Fruit fly (Drosophila melanogaster) whole organism, embryonic: ENCODE measurements around the gene mRpL51.

Source experiments
- CG11085 ChIP-seq: fragments of 200-800 bp; sonication (Bioruptor generic); IDR thresholded peaks from 2 replicates; pipeline ENCODE4 v1.3.6; 2022; ENCODE audit warnings: missing biosample characterization, missing genetic modification characterization
- CG11560 ChIP-seq: fragments of 200-800 bp; sonication (Bioruptor generic); IDR thresholded peaks from 3 replicates; pipeline ENCODE4 v1.3.6; 2022; ENCODE audit warnings: missing biosample characterization, missing genetic modification characterization
- CG13624 ChIP-seq: fragments of 200-800 bp; sonication (Bioruptor generic); optimal IDR thresholded peaks from 2 replicates; lab custom pipeline; 2016; ENCODE audit warnings: missing biosample characterization, missing genetic modification characterization
- CG14860 ChIP-seq: fragments of 200-800 bp; sonication (Bioruptor generic); IDR thresholded peaks from 3 replicates; pipeline ENCODE4 v1.3.6; 2022; ENCODE audit warnings: missing biosample characterization, missing genetic modification characterization; ENCODE audit not compliant: partially characterized antibody
- CG1529 ChIP-seq: fragments of 200-800 bp; sonication (Bioruptor generic); optimal IDR thresholded peaks from 3 replicates; lab custom pipeline; 2018; ENCODE audit warnings: missing biosample characterization, missing genetic modification characterization
- CG1792 ChIP-seq: fragments of 200-800 bp; sonication (Bioruptor generic); optimal IDR thresholded peaks from 2 replicates; lab custom pipeline; 2016; ENCODE audit warnings: missing biosample characterization, missing genetic modification characterization
- CG33213 ChIP-seq: fragments of 200-800 bp; sonication (Bioruptor generic); optimal IDR thresholded peaks from 3 replicates; lab custom pipeline; 2016; ENCODE audit warnings: missing biosample characterization, missing genetic modification characterization
- CG5245 ChIP-seq: fragments of 200-800 bp; sonication (Bioruptor generic); optimal IDR thresholded peaks from 3 replicates; lab custom pipeline; 2016; ENCODE audit warnings: missing biosample characterization, missing genetic modification characterization
- CG8290 ChIP-seq, 3 experiments: fragments of 200-800 bp; sonication (Bioruptor generic); optimal IDR thresholded peaks; 2 replicates each; lab custom pipeline; 2016 to 2019; ENCODE audit warnings: missing biosample characterization in 3 of 3, missing genetic modification characterization in 3 of 3, mild to moderate bottlenecking in 2 of 3, moderate library complexity in 1 of 3
- CG8765 ChIP-seq: fragments of 200-800 bp; sonication (Bioruptor generic); IDR thresholded peaks from 2 replicates; pipeline ENCODE4 v1.3.6; 2022; ENCODE audit warnings: missing biosample characterization, missing genetic modification characterization
- Doc3 ChIP-seq: fragments of 200-800 bp; sonication (Bioruptor generic); IDR thresholded peaks from 3 replicates; pipeline ENCODE4 v1.3.6; 2022; ENCODE audit warnings: missing biosample characterization, missing genetic modification characterization; ENCODE audit not compliant: partially characterized antibody
- Dp ChIP-seq: fragments of 200-800 bp; sonication (Bioruptor generic); optimal IDR thresholded peaks from 2 replicates; lab custom pipeline; 2018; ENCODE audit warnings: missing biosample characterization, mild to moderate bottlenecking, missing genetic modification characterization, moderate library complexity
- Elba2 ChIP-seq: fragments of 200-800 bp; sonication (Bioruptor generic); optimal IDR thresholded peaks from 3 replicates; lab custom pipeline; 2016; ENCODE audit warnings: missing biosample characterization, missing genetic modification characterization
- Gug ChIP-seq: fragments of 200-800 bp; sonication (Bioruptor generic); IDR thresholded peaks from 4 replicates; pipeline ENCODE4 v1.3.6; 2022; ENCODE audit warnings: missing biosample characterization, missing genetic modification characterization
- H15 ChIP-seq: fragments of 200-800 bp; sonication (Bioruptor generic); IDR thresholded peaks from 3 replicates; pipeline ENCODE4 v1.3.6; 2022; ENCODE audit warnings: missing biosample characterization, missing genetic modification characterization
- HHEX ChIP-seq: fragments of 200-800 bp; sonication (Bioruptor generic); optimal IDR thresholded peaks from 3 replicates; lab custom pipeline; 2017; ENCODE audit warnings: missing biosample characterization, mild to moderate bottlenecking, missing genetic modification characterization, missing genetic modification reagents
- Hand ChIP-seq: fragments of 200-800 bp; sonication (Bioruptor generic); optimal IDR thresholded peaks from 2 replicates; lab custom pipeline; 2017; ENCODE audit warnings: mild to moderate bottlenecking, missing biosample characterization, missing genetic modification reagents, missing genetic modification characterization
- NK7.1 ChIP-seq: fragments of 200-800 bp; sonication (Bioruptor generic); optimal IDR thresholded peaks from 3 replicates; lab custom pipeline; 2016; ENCODE audit warnings: missing biosample characterization, missing genetic modification characterization
- Opbp ChIP-seq: fragments of 200-800 bp; sonication (Bioruptor generic); IDR thresholded peaks from 3 replicates; pipeline ENCODE4 v1.3.6; 2022; ENCODE audit warnings: missing biosample characterization, missing genetic modification characterization; ENCODE audit not compliant: partially characterized antibody
- Xrp1 ChIP-seq: fragments of 200-800 bp; sonication (Bioruptor generic); IDR thresholded peaks from 2 replicates; pipeline ENCODE4 v1.3.6; 2022; ENCODE audit warnings: missing biosample characterization, missing genetic modification characterization
- aop ChIP-seq: fragments of 200-800 bp; sonication (Bioruptor generic); IDR thresholded peaks from 2 replicates; pipeline ENCODE4 v1.3.6; 2022; ENCODE audit warnings: missing biosample characterization, missing genetic modification characterization
- ash1 ChIP-seq: fragments of 200-800 bp; sonication (Bioruptor generic); optimal IDR thresholded peaks from 2 replicates; lab custom pipeline; 2018; ENCODE audit warnings: missing biosample characterization, mild to moderate bottlenecking, missing genetic modification characterization
- chif ChIP-seq, 2 experiments: fragments of 200-800 bp; sonication (Bioruptor generic); optimal IDR thresholded peaks; 3 replicates each; lab custom pipeline; 2016; ENCODE audit warnings: missing biosample characterization in 2 of 2, missing genetic modification characterization in 2 of 2
- exex ChIP-seq: fragments of 200-800 bp; sonication (Bioruptor generic); optimal IDR thresholded peaks from 4 replicates; lab custom pipeline; 2018; ENCODE audit warnings: missing biosample characterization, mild to moderate bottlenecking, missing genetic modification characterization, moderate library complexity
- fd102C ChIP-seq: fragments of 200-800 bp; sonication (Bioruptor generic); optimal IDR thresholded peaks from 2 replicates; lab custom pipeline; 2018; ENCODE audit warnings: missing biosample characterization, mild to moderate bottlenecking, missing genetic modification characterization, moderate library complexity
- hb ChIP-seq: fragments of 200-800 bp; sonication (Bioruptor generic); IDR thresholded peaks from 3 replicates; pipeline ENCODE4 v1.3.6; 2022; ENCODE audit warnings: missing biosample characterization, missing genetic modification characterization; ENCODE audit not compliant: partially characterized antibody
- hkb ChIP-seq, 2 experiments: fragments of 200-800 bp in 1 of 2; fragments of >200 bp in 1 of 2; sonication (Bioruptor generic) in 1 of 2; IDR thresholded peaks in 1 of 2; optimal IDR thresholded peaks in 1 of 2; 2 replicates each; pipeline versions ENCODE4 v1.3.6 to Lab custom; 2017 to 2022; ENCODE audit warnings: missing biosample characterization in 1 of 2, missing genetic modification characterization in 1 of 2
- lab ChIP-seq: fragments of 200-800 bp; sonication (Bioruptor generic); optimal IDR thresholded peaks from 3 replicates; lab custom pipeline; 2017; ENCODE audit warnings: missing biosample characterization, missing genetic modification characterization, mild to moderate bottlenecking, moderate library complexity, missing genetic modification reagents
- mam ChIP-seq: fragments of 200-800 bp; sonication (Bioruptor generic); optimal IDR thresholded peaks from 3 replicates; lab custom pipeline; 2016; ENCODE audit warnings: missing biosample characterization, missing genetic modification characterization
- p53 ChIP-seq: fragments of 200-800 bp; sonication (Bioruptor generic); optimal IDR thresholded peaks from 2 replicates; lab custom pipeline; 2016; ENCODE audit warnings: missing biosample characterization, missing genetic modification characterization
- pfk ChIP-seq: fragments of 200-800 bp; sonication (Bioruptor generic); optimal IDR thresholded peaks from 2 replicates; lab custom pipeline; 2018; ENCODE audit warnings: missing biosample characterization, mild to moderate bottlenecking, missing genetic modification characterization, moderate library complexity
- sd ChIP-seq: fragments of 200-800 bp; sonication (Bioruptor generic); optimal IDR thresholded peaks from 3 replicates; lab custom pipeline; 2018; ENCODE audit warnings: missing biosample characterization, mild to moderate bottlenecking, missing genetic modification characterization, moderate library complexity
- stwl ChIP-seq: fragments of 200-800 bp; sonication (Bioruptor generic); optimal IDR thresholded peaks from 3 replicates; lab custom pipeline; 2018; ENCODE audit warnings: missing biosample characterization, mild to moderate bottlenecking, missing genetic modification characterization, moderate library complexity
- tap ChIP-seq: fragments of 200-800 bp; optimal IDR thresholded peaks from 3 replicates; lab custom pipeline; 2019; ENCODE audit warnings: missing biosample characterization, mild to moderate bottlenecking, missing genetic modification characterization, moderate library complexity

mRpL51 gene

DNA sequence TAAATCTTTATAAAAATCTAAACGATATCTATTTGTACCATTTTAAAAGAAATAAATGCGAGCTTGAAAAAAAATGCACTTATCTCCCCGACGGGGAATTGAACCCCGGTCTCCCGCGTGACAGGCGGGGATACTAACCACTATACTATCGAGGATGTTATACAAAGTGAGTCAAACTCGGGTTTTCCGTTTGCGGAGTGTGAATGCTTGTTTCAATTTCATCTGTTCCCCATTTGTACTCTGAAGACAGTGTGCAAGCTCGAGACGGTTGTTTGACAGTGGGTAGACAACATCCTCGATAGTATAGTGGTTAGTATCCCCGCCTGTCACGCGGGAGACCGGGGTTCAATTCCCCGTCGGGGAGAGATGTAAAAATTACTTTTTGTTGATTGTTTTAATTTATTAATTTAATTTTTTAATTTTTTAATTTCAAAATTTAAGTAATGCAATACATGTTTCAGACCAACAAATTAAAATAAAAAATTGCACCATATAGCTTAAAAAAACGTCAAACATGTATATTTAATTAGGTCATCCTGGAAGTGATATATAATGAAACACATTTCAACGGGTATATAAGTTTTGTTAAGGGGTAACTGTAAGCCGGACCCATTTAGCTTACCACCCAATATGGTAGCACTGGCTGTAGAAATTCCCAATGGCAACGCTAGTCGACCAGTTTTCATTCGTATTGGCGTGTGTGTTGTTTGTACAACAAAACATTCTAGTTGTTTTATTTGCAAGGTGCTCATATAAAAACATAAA is 24.5 kb upstream of the mRpL51 start, which contains the start of gene Sema1a (continued):
- peak; percentile 3 for TF ChIP-seq CG1529 (GFP tag; lab: Kevin White, UChicago)
- no peak for TF ChIP-seq p53 (GFP tag; lab: Kevin White, UChicago)
- TF ChIP-seq CG5245 (GFP tag; lab: Kevin White, UChicago), result peak; percentile 11
- peak; percentile 67 for TF ChIP-seq CG13624 (GFP tag; lab: Kevin White, UChicago)
- TF ChIP-seq CG8765 (GFP tag; lab: Robert Waterston, UW), result peak; percentile 50
- TF ChIP-seq ash1 (GFP tag; lab: Kevin White, UChicago), result no peak
- no peak for TF ChIP-seq CG1792 (GFP tag; lab: Kevin White, UChicago)
- no peak for TF ChIP-seq fd102C
- TF ChIP-seq stwl (tag; lab: Kevin White, UChicago), result peak; percentile 21
- peak; percentile 52; the same call in 1 of the 3 replicates for TF ChIP-seq Doc3 (GFP tag; lab: Robert Waterston, UW)
- peak; percentile 86 for TF ChIP-seq Opbp (GFP tag; lab: Robert Waterston, UW)
- TF ChIP-seq HHEX (GFP tag; lab: Kevin White, UChicago), result peak; percentile 26
- no peak for TF ChIP-seq aop (GFP tag; lab: Robert Waterston, UW)
- peak; percentile 72 for TF ChIP-seq Gug
- TF ChIP-seq hkb (optimal IDR thresholded peaks at IDR 0.05; lab: Kevin White, UChicago), result no peak
- TF ChIP-seq hkb (GFP tag; IDR thresholded peaks at IDR 0.05; lab: Robert Waterston, UW), result peak; percentile 74; the same call in 1 of the 2 replicates
- peak; percentile 7 to 74 for TF ChIP-seq chif (GFP tag; optimal IDR thresholded peaks at IDR 0.05; lab: Kevin White, UChicago)
- peak; percentile 17 for TF ChIP-seq NK7.1 (GFP tag; lab: Kevin White, UChicago)
- peak; percentile 54 for TF ChIP-seq tap (tag; lab: Kevin White, UChicago)
- TF ChIP-seq pfk (GFP tag; lab: Kevin White, UChicago), result peak; percentile 95

DNA sequence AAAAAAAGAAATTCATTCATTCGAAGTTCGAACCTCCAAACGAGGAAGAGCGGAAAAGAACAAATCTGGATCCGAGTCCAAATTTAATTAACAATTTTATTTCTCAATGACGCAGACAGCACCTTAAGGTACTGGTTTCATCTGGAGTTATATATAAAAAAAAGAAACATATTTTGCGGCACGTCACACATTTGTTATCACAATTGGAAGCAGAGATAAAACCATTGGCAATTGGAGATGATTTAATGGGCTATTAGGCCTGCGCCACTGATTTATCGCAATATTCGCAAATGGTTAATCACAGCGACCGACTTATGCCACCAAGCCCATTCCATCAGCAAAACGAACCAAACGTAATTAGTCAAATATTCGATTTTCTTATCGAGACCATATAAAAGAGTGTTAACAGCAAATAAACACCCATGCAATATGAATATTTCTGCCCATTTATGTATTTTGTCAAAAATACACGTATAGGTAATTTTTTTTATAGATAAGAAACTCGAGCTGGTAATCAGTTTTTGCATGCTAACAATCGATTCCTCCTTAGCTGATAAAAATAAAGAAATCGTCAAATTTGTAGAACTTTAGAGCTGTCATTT is 21.4 kb upstream of the mRpL51 start:
- TF ChIP-seq Hand (GFP tag; lab: Kevin White, UChicago), result no peak
- no peak for TF ChIP-seq CG33213 (GFP tag; lab: Kevin White, UChicago)
- no peak for TF ChIP-seq CG14860
- TF ChIP-seq Dp (GFP tag; lab: Kevin White, UChicago), result no peak
- TF ChIP-seq CG8290 (GFP tag; optimal IDR thresholded peaks at IDR 0.05; lab: Kevin White, UChicago), result no peak
- TF ChIP-seq CG8290 (tag; optimal IDR thresholded peaks at IDR 0.05; lab: Kevin White, UChicago), result no peak
- TF ChIP-seq sd (tag; lab: Kevin White, UChicago), result no peak
- TF ChIP-seq Elba2 (GFP tag; lab: Kevin White, UChicago), result peak; percentile 73
- no peak for TF ChIP-seq H15 (GFP tag; lab: Robert Waterston, UW)
- TF ChIP-seq lab (GFP tag; lab: Kevin White, UChicago), result peak; percentile 44
- no peak for TF ChIP-seq CG11085 (GFP tag; lab: Robert Waterston, UW)
- TF ChIP-seq Xrp1 (GFP tag; lab: Robert Waterston, UW), result 0 out of 2 replicates have a peak, but pooled peaks have one; percentile 8
- peak; percentile 76 for TF ChIP-seq exex (tag; lab: Kevin White, UChicago)
- no peak for TF ChIP-seq mam (GFP tag; lab: Kevin White, UChicago)
- no peak for TF ChIP-seq hb (GFP tag; lab: Robert Waterston, UW)
- no peak for TF ChIP-seq CG11560 (tag; lab: Robert Waterston, UW)
- TF ChIP-seq CG8765 (GFP tag; lab: Robert Waterston, UW), result no peak
- TF ChIP-seq, all 482 proteins: peak for 4
